Worm (Caenorhabditis elegans): Measurements from ENCODE around the gene col-95.

ce11 chrIII:11705930-11706329, 2.1 kb downstream of the col-95 start:
- no peak for TF ChIP-seq him-1 (tag; optimal IDR thresholded peaks at IDR 0.05)
- TF ChIP-seq dao-5 (tag; optimal IDR thresholded peaks at IDR 0.05): no peak
- TF ChIP-seq W03F9.2 (tag; optimal IDR thresholded peaks at IDR 0.05): no peak

Measured in whole organism, L4/young adult.